Fruit fly (Drosophila melanogaster) whole organism, embryonic: ENCODE data around the gene EndoGI.
A peak's percentile ranks its signal among the peaks of the same experiment; 100 is the strongest.

ENCODE experiments used
- Asciz ChIP-seq: fragments of 200-800 bp; sonication (Bioruptor generic); optimal IDR thresholded peaks from 2 replicates; lab custom pipeline; 2017; ENCODE audit warnings: missing biosample characterization, mild to moderate bottlenecking, missing genetic modification characterization, missing genetic modification reagents
- Atf6 ChIP-seq: fragments of 200-800 bp; sonication (Bioruptor generic); IDR thresholded peaks from 2 replicates; pipeline ENCODE4 v1.3.6; 2022; ENCODE audit warnings: missing biosample characterization, missing genetic modification characterization
- Blimp-1 ChIP-seq: fragments of 200-800 bp; sonication (Bioruptor generic); optimal IDR thresholded peaks from 3 replicates; lab custom pipeline; 2018; ENCODE audit warnings: missing biosample characterization, missing genetic modification characterization, mild to moderate bottlenecking, moderate library complexity, missing genetic modification reagents
- CG10543 ChIP-seq: fragments of 200-800 bp; sonication (Bioruptor generic); optimal IDR thresholded peaks from 3 replicates; lab custom pipeline; 2017; ENCODE audit warnings: missing biosample characterization, mild to moderate bottlenecking, missing genetic modification characterization, moderate library complexity
- CG12942 ChIP-seq: fragments of 200-800 bp; sonication (Bioruptor generic); optimal IDR thresholded peaks from 3 replicates; lab custom pipeline; 2016; ENCODE audit warnings: missing biosample characterization, missing genetic modification characterization
- CG1647 ChIP-seq: fragments of 200-800 bp; sonication (Bioruptor generic); optimal IDR thresholded peaks from 3 replicates; lab custom pipeline; 2016; ENCODE audit warnings: missing biosample characterization, missing genetic modification characterization
- CG16813 ChIP-seq: fragments of 200-800 bp; sonication (Bioruptor generic); IDR thresholded peaks from 3 replicates; pipeline ENCODE4 v1.3.6; 2022; ENCODE audit warnings: missing biosample characterization, missing genetic modification characterization; ENCODE audit not compliant: partially characterized antibody
- CG18476 ChIP-seq: fragments of 200-800 bp; sonication (Bioruptor generic); optimal IDR thresholded peaks from 2 replicates; lab custom pipeline; 2016; ENCODE audit warnings: missing biosample characterization, mild to moderate bottlenecking, missing genetic modification characterization
- CG18619 ChIP-seq: fragments of 200-800 bp; sonication (Bioruptor generic); optimal IDR thresholded peaks from 3 replicates; lab custom pipeline; 2017; ENCODE audit warnings: missing biosample characterization, mild to moderate bottlenecking, missing genetic modification characterization
- CG18764 ChIP-seq: fragments of 200-800 bp; sonication (Bioruptor generic); optimal IDR thresholded peaks from 3 replicates; lab custom pipeline; 2016; ENCODE audit warnings: missing biosample characterization, missing genetic modification characterization
- CG2202 ChIP-seq: fragments of 200-800 bp; sonication (Bioruptor generic); optimal IDR thresholded peaks from 2 replicates; lab custom pipeline; 2018; ENCODE audit warnings: missing biosample characterization, mild to moderate bottlenecking, missing genetic modification characterization
- CG30403 ChIP-seq: fragments of 200-800 bp; sonication (Bioruptor generic); optimal IDR thresholded peaks from 3 replicates; lab custom pipeline; 2016; ENCODE audit warnings: missing biosample characterization, missing genetic modification characterization
- CG32772 ChIP-seq: fragments of 200-800 bp; sonication (Bioruptor generic); IDR thresholded peaks from 2 replicates; pipeline ENCODE4 v1.3.6; 2022; ENCODE audit warnings: missing biosample characterization, missing genetic modification characterization
- CG34422 ChIP-seq: fragments of 200-800 bp; sonication (Bioruptor generic); IDR thresholded peaks from 3 replicates; pipeline ENCODE4 v1.3.6; 2022; ENCODE audit warnings: missing biosample characterization, missing genetic modification characterization
- CG4360 ChIP-seq: fragments of 200-800 bp; sonication (Bioruptor generic); IDR thresholded peaks from 2 replicates; pipeline ENCODE4 v1.3.6; 2022; ENCODE audit warnings: missing biosample characterization, missing genetic modification characterization
- CG4617 ChIP-seq: fragments of 200-800 bp; sonication (Bioruptor generic); optimal IDR thresholded peaks from 3 replicates; lab custom pipeline; 2016; ENCODE audit warnings: missing biosample characterization, missing genetic modification characterization, borderline replicate concordance
- CG6654 ChIP-seq: fragments of 200-800 bp; sonication (Bioruptor generic); optimal IDR thresholded peaks from 2 replicates; lab custom pipeline; 2017; ENCODE audit warnings: missing biosample characterization, mild to moderate bottlenecking, missing genetic modification characterization
- CG8944 ChIP-seq: fragments of 200-800 bp; sonication (Bioruptor generic); optimal IDR thresholded peaks from 3 replicates; lab custom pipeline; 2016; ENCODE audit warnings: missing biosample characterization, missing genetic modification characterization
- CHES-1-like ChIP-seq: fragments of 200-800 bp; sonication (Bioruptor generic); optimal IDR thresholded peaks from 2 replicates; lab custom pipeline; 2016; ENCODE audit warnings: missing biosample characterization, missing genetic modification characterization
- D19B ChIP-seq: fragments of 200-800 bp; sonication (Bioruptor generic); optimal IDR thresholded peaks from 2 replicates; lab custom pipeline; 2017; ENCODE audit warnings: missing biosample characterization, mild to moderate bottlenecking, missing genetic modification characterization
- Dp ChIP-seq: fragments of 200-800 bp; sonication (Bioruptor generic); optimal IDR thresholded peaks from 2 replicates; lab custom pipeline; 2018; ENCODE audit warnings: missing biosample characterization, mild to moderate bottlenecking, missing genetic modification characterization, moderate library complexity
- Eip74EF ChIP-seq, 2 experiments: fragments of 200-800 bp in 1 of 2; fragments of >200 bp in 1 of 2; sonication (Bioruptor generic) in 1 of 2; optimal IDR thresholded peaks; 2 replicates each; lab custom pipeline; 2017 to 2019; ENCODE audit warnings: missing biosample characterization in 2 of 2, missing genetic modification characterization in 2 of 2, mild to moderate bottlenecking in 1 of 2, moderate library complexity in 1 of 2
- Elba2 ChIP-seq: fragments of 200-800 bp; sonication (Bioruptor generic); optimal IDR thresholded peaks from 3 replicates; lab custom pipeline; 2016; ENCODE audit warnings: missing biosample characterization, missing genetic modification characterization
- H2.0 ChIP-seq: fragments of 200-800 bp; sonication (Bioruptor generic); IDR thresholded peaks from 2 replicates; pipeline ENCODE4 v1.3.6; 2022; ENCODE audit warnings: missing biosample characterization, missing genetic modification characterization
- HLH3B ChIP-seq: fragments of 200-800 bp; sonication (Bioruptor generic); IDR thresholded peaks from 2 replicates; pipeline ENCODE4 v1.3.6; 2022; ENCODE audit warnings: missing biosample characterization, missing genetic modification characterization
- Hr3 ChIP-seq: fragments of 200-800 bp; sonication (Bioruptor generic); optimal IDR thresholded peaks from 3 replicates; lab custom pipeline; 2016; ENCODE audit warnings: missing biosample characterization, missing genetic modification characterization
- Hr51 ChIP-seq, 2 experiments: fragments of 200-800 bp; sonication (Bioruptor generic); optimal IDR thresholded peaks; 2 replicates in 1 of 2; 3 replicates in 1 of 2; lab custom pipeline; 2016 to 2018; ENCODE audit warnings: missing biosample characterization in 2 of 2, missing genetic modification characterization in 2 of 2, mild to moderate bottlenecking in 1 of 2, moderate library complexity in 1 of 2
- Kr ChIP-seq: fragments of 200-800 bp; sonication (Bioruptor generic); optimal IDR thresholded peaks from 2 replicates; lab custom pipeline; 2017; ENCODE audit warnings: missing biosample characterization, mild to moderate bottlenecking, missing genetic modification characterization
- Max ChIP-seq: fragments of 200-800 bp; sonication (Bioruptor generic); optimal IDR thresholded peaks from 2 replicates; lab custom pipeline; 2016; ENCODE audit warnings: missing biosample characterization, mild to moderate bottlenecking, missing genetic modification characterization
- NC2β ChIP-seq: fragments of 200-800 bp; sonication (Bioruptor generic); optimal IDR thresholded peaks from 2 replicates; lab custom pipeline; 2016; ENCODE audit warnings: missing biosample characterization, missing genetic modification characterization
- NK7.1 ChIP-seq: fragments of 200-800 bp; sonication (Bioruptor generic); optimal IDR thresholded peaks from 3 replicates; lab custom pipeline; 2016; ENCODE audit warnings: missing biosample characterization, missing genetic modification characterization
- Oli ChIP-seq: fragments of 200-800 bp; sonication (Bioruptor generic); optimal IDR thresholded peaks from 2 replicates; lab custom pipeline; 2018; ENCODE audit warnings: missing biosample characterization, mild to moderate bottlenecking, missing genetic modification characterization, moderate library complexity
- Ravus ChIP-seq: fragments of 200-800 bp; sonication (Bioruptor generic); IDR thresholded peaks from 2 replicates; pipeline ENCODE4 v1.3.6; 2022; ENCODE audit warnings: missing biosample characterization, missing genetic modification characterization
- Rfx ChIP-seq: fragments of 200-800 bp; sonication (Bioruptor generic); IDR thresholded peaks from 2 replicates; pipeline ENCODE4 v1.3.6; 2022; ENCODE audit warnings: missing biosample characterization, missing genetic modification characterization
- bowl ChIP-seq: fragments of 200-800 bp; sonication (Bioruptor generic); IDR thresholded peaks from 2 replicates; pipeline ENCODE4 v1.3.6; 2022; ENCODE audit warnings: missing biosample characterization, missing genetic modification characterization
- cato ChIP-seq: fragments of 200-800 bp; sonication (Bioruptor generic); optimal IDR thresholded peaks from 2 replicates; lab custom pipeline; 2016; ENCODE audit warnings: missing biosample characterization, missing genetic modification characterization, borderline replicate concordance
- dm ChIP-seq: fragments of 200-800 bp; sonication (Bioruptor generic); optimal IDR thresholded peaks from 3 replicates; lab custom pipeline; 2016; ENCODE audit warnings: missing biosample characterization, missing genetic modification characterization
- dysf ChIP-seq: fragments of 200-800 bp; sonication (Bioruptor generic); IDR thresholded peaks from 3 replicates; pipeline ENCODE4 v1.3.6; 2022; ENCODE audit warnings: missing biosample characterization, missing genetic modification characterization
- gce ChIP-seq: fragments of 200-800 bp; sonication (Bioruptor generic); IDR thresholded peaks from 3 replicates; pipeline ENCODE4 v1.3.6; 2022; ENCODE audit warnings: missing biosample characterization, missing genetic modification characterization
- gsb-n ChIP-seq: fragments of 200-800 bp; sonication (Bioruptor generic); optimal IDR thresholded peaks from 3 replicates; lab custom pipeline; 2018; ENCODE audit warnings: missing biosample characterization, mild to moderate bottlenecking, missing genetic modification characterization
- jigr1 ChIP-seq: fragments of 200-800 bp; sonication (Bioruptor generic); IDR thresholded peaks from 3 replicates; pipeline ENCODE4 v1.3.6; 2022; ENCODE audit warnings: missing biosample characterization, missing genetic modification characterization
- kay ChIP-seq: fragments of 200-800 bp; sonication (Bioruptor generic); optimal IDR thresholded peaks from 2 replicates; lab custom pipeline; 2016; ENCODE audit warnings: missing biosample characterization, missing genetic modification characterization
- nau ChIP-seq: fragments of 200-800 bp; sonication (Bioruptor generic); optimal IDR thresholded peaks from 3 replicates; lab custom pipeline; 2017; ENCODE audit warnings: missing biosample characterization, mild to moderate bottlenecking, missing genetic modification characterization, missing genetic modification reagents
- p53 ChIP-seq: fragments of 200-800 bp; sonication (Bioruptor generic); optimal IDR thresholded peaks from 2 replicates; lab custom pipeline; 2016; ENCODE audit warnings: missing biosample characterization, missing genetic modification characterization
- sisA ChIP-seq: fragments of 200-800 bp; sonication (Bioruptor generic); IDR thresholded peaks from 2 replicates; pipeline ENCODE4 v1.3.6; 2022; ENCODE audit warnings: missing biosample characterization, missing genetic modification characterization
- stwl ChIP-seq: fragments of 200-800 bp; sonication (Bioruptor generic); optimal IDR thresholded peaks from 3 replicates; lab custom pipeline; 2018; ENCODE audit warnings: missing biosample characterization, mild to moderate bottlenecking, missing genetic modification characterization, moderate library complexity
- tna ChIP-seq: fragments of 200-800 bp; sonication (Bioruptor generic); IDR thresholded peaks from 2 replicates; pipeline ENCODE4 v1.3.6; 2022; ENCODE audit warnings: missing biosample characterization, missing genetic modification characterization; ENCODE audit not compliant: partially characterized antibody
- trh ChIP-seq: fragments of 200-800 bp; sonication (Bioruptor generic); optimal IDR thresholded peaks from 2 replicates; lab custom pipeline; 2016; ENCODE audit warnings: missing biosample characterization, missing genetic modification characterization
- zen2 ChIP-seq: fragments of 200-800 bp; sonication (Bioruptor generic); IDR thresholded peaks from 3 replicates; pipeline ENCODE4 v1.3.6; 2022; ENCODE audit warnings: missing biosample characterization, missing genetic modification characterization; ENCODE audit not compliant: partially characterized antibody
- zfh1 ChIP-seq: fragments of 200-800 bp; sonication (Bioruptor generic); IDR thresholded peaks from 3 replicates; pipeline ENCODE4 v1.3.6; 2022; ENCODE audit warnings: missing biosample characterization, missing genetic modification characterization

EndoGI gene

dm6 chr2L:16279774-16280252 is 22.3 kb downstream of the EndoGI start (continued):
- TF ChIP-seq CG34422 (GFP tag; lab: Robert Waterston, UW) (peak; percentile 76; the same call in 2 of the 3 replicates), zfh1 (peak; percentile 82), zen2 (GFP tag; lab: Robert Waterston, UW) (no peak), jigr1 (GFP tag; lab: Robert Waterston, UW) (peak; percentile 75), CG10543 (GFP tag; lab: Kevin White, UChicago) (peak; percentile 66), CG18764 (GFP tag; lab: Kevin White, UChicago) (peak; percentile 86), Hr51 (GFP tag; optimal IDR thresholded peaks at IDR 0.05; lab: Kevin White, UChicago) (peak; percentile 68 to 97), CG12942 (GFP tag; lab: Kevin White, UChicago) (peak; percentile 88), CG18619 (GFP tag; lab: Kevin White, UChicago) (peak; percentile 90), Dp (no peak), Kr (GFP tag; lab: Kevin White, UChicago) (no peak), Hr3 (peak; percentile 94), CG2202 (tag; lab: Kevin White, UChicago) (peak; percentile 82), stwl (tag; lab: Kevin White, UChicago) (peak; percentile 48), HLH3B (peak; percentile 83), CG6654 (GFP tag; lab: Kevin White, UChicago) (peak; percentile 77), CG32772 (GFP tag; lab: Robert Waterston, UW) (peak; percentile 71), Ravus (GFP tag; lab: Robert Waterston, UW) (no peak), tna (GFP tag; lab: Robert Waterston, UW) (no peak), CG4360 (peak; percentile 71), CHES-1-like (GFP tag; lab: Kevin White, UChicago) (peak; percentile 77), kay (GFP tag; lab: Kevin White, UChicago) (peak; percentile 85), cato (GFP tag; lab: Kevin White, UChicago) (peak; percentile 90), Eip74EF (GFP tag; optimal IDR thresholded peaks at IDR 0.05; lab: Kevin White, UChicago) (peak in 1 of 2 experiments; percentile 95), NC2β (GFP tag; lab: Kevin White, UChicago) (peak; percentile 86), CG1647 (GFP tag; lab: Kevin White, UChicago) (peak; percentile 80), Elba2 (GFP tag; lab: Kevin White, UChicago) (no peak), sisA (GFP tag; lab: Robert Waterston, UW) (peak; percentile 80), CG18476 (GFP tag; lab: Kevin White, UChicago) (peak; percentile 79), H2.0 (GFP tag; lab: Robert Waterston, UW) (peak; percentile 71), D19B (GFP tag; lab: Kevin White, UChicago) (peak; percentile 72), trh (peak; percentile 81), CG8944 (GFP tag; lab: Kevin White, UChicago) (peak; percentile 78), bowl (GFP tag; lab: Robert Waterston, UW) (peak; percentile 56; the same call in 1 of the 2 replicates), Blimp-1 (GFP tag; lab: Kevin White, UChicago) (peak; percentile 91), Oli (tag; lab: Kevin White, UChicago) (peak; percentile 97), Max (GFP tag; lab: Kevin White, UChicago) (peak; percentile 87), gce (peak; percentile 45; the same call in 1 of the 3 replicates), p53 (GFP tag; lab: Kevin White, UChicago) (no peak), dm (GFP tag; lab: Kevin White, UChicago) (peak; percentile 52), gsb-n (peak; percentile 88), CG4617 (peak; percentile 86), Asciz (GFP tag; lab: Kevin White, UChicago) (peak; percentile 96), dysf (GFP tag; lab: Robert Waterston, UW) (peak; percentile 88), NK7.1 (peak; percentile 62), nau (GFP tag; lab: Kevin White, UChicago) (peak; percentile 93), Atf6 (peak; percentile 66), CG16813 (no peak), Rfx (peak; percentile 59), CG30403 (GFP tag; lab: Kevin White, UChicago) (peak; percentile 96)
